Fruit fly (Drosophila melanogaster) whole organism, wandering third instar larva: Measurements from ENCODE around the gene CG14668.

Experiments used
- Abd-B ChIP-seq: fragments of >200 bp; optimal IDR thresholded peaks from 2 replicates; lab custom pipeline; 2017; ENCODE audit warnings: missing biosample characterization, missing genetic modification characterization
- CG32264 ChIP-seq: fragments of 200-800 bp; sonication (Bioruptor generic); optimal IDR thresholded peaks from 2 replicates; lab custom pipeline; 2016; ENCODE audit warnings: missing biosample characterization, missing genetic modification characterization
- CG9705 ChIP-seq: fragments of 200-800 bp; sonication (Bioruptor generic); optimal IDR thresholded peaks from 2 replicates; lab custom pipeline; 2018; ENCODE audit warnings: missing biosample characterization, mild to moderate bottlenecking, missing genetic modification characterization
- CrebA ChIP-seq: fragments of 200-800 bp; sonication (Bioruptor generic); optimal IDR thresholded peaks from 2 replicates; lab custom pipeline; 2016; ENCODE audit warnings: missing biosample characterization, mild to moderate bottlenecking, missing genetic modification characterization, borderline replicate concordance
- Dfd ChIP-seq: fragments of >200 bp; optimal IDR thresholded peaks from 2 replicates; lab custom pipeline; 2017; ENCODE audit warnings: missing biosample characterization, missing genetic modification characterization
- Dif ChIP-seq: fragments of 200-275, 200-300 bp; sonication (Bioruptor generic); optimal IDR thresholded peaks from 2 replicates; lab custom pipeline; 2018; ENCODE audit warnings: missing biosample characterization, missing genetic modification characterization; ENCODE audit not compliant: partially characterized antibody
- GATAd ChIP-seq: sonication (Bioruptor generic); optimal IDR thresholded peaks from 2 replicates; lab custom pipeline; 2016; ENCODE audit warnings: missing biosample characterization, missing genetic modification characterization
- HLH106 ChIP-seq: fragments of 200-800 bp; optimal IDR thresholded peaks from 3 replicates; lab custom pipeline; 2019; ENCODE audit warnings: missing biosample characterization, mild to moderate bottlenecking, missing genetic modification characterization, moderate library complexity
- Hnf4 ChIP-seq: fragments of 200-800 bp; sonication (Bioruptor generic); optimal IDR thresholded peaks from 2 replicates; lab custom pipeline; 2016; ENCODE audit warnings: missing biosample characterization, mild to moderate bottlenecking, missing genetic modification characterization
- Hr78 ChIP-seq: fragments of >200 bp; optimal IDR thresholded peaks from 2 replicates; lab custom pipeline; 2017; ENCODE audit warnings: missing biosample characterization, missing genetic modification characterization
- Hr83 ChIP-seq: fragments of 200-300 bp; sonication (Bioruptor generic); optimal IDR thresholded peaks from 2 replicates; lab custom pipeline; 2016; ENCODE audit warnings: missing biosample characterization, mild to moderate bottlenecking, missing genetic modification characterization, moderate library complexity; ENCODE audit not compliant: poor library complexity, severe bottlenecking
- Jra ChIP-seq: sonication (Bioruptor generic); optimal IDR thresholded peaks from 2 replicates; lab custom pipeline; 2016; ENCODE audit warnings: missing biosample characterization, missing genetic modification characterization
- Mio ChIP-seq: sonication (Bioruptor generic); optimal IDR thresholded peaks from 2 replicates; lab custom pipeline; 2016; ENCODE audit warnings: missing biosample characterization, missing genetic modification characterization
- Myc ChIP-seq: fragments of >200 bp; optimal IDR thresholded peaks from 2 replicates; lab custom pipeline; 2017
- N ChIP-seq: fragments of >200 bp; optimal IDR thresholded peaks from 2 replicates; lab custom pipeline; 2018; ENCODE audit warnings: missing biosample characterization, missing external identifiers, missing genetic modification characterization
- OdsH ChIP-seq: fragments of 200-800 bp; sonication (Bioruptor generic); optimal IDR thresholded peaks from 2 replicates; lab custom pipeline; 2016; ENCODE audit warnings: missing biosample characterization, mild to moderate bottlenecking, missing genetic modification characterization
- Rel ChIP-seq, 2 experiments: fragments of 200-800 bp; sonication (Bioruptor generic) in 1 of 2; optimal IDR thresholded peaks; 2 replicates in 1 of 2; 3 replicates in 1 of 2; lab custom pipeline; 2016 to 2019; ENCODE audit warnings: mild to moderate bottlenecking in 2 of 2, missing biosample characterization in 2 of 2, missing genetic modification characterization in 2 of 2, moderate library complexity in 1 of 2
- Sp1 ChIP-seq: fragments of 200-800 bp; sonication (Bioruptor generic); optimal IDR thresholded peaks from 3 replicates; lab custom pipeline; 2019; ENCODE audit warnings: missing biosample characterization, mild to moderate bottlenecking, missing genetic modification characterization, moderate library complexity
- Vsx2 ChIP-seq: fragments of 200-300, 225-300 bp; sonication (Bioruptor generic); optimal IDR thresholded peaks from 2 replicates; lab custom pipeline; 2018; ENCODE audit warnings: missing biosample characterization, missing genetic modification characterization; ENCODE audit not compliant: partially characterized antibody
- br ChIP-seq: fragments of 200-800 bp; sonication (Bioruptor generic); optimal IDR thresholded peaks from 2 replicates; lab custom pipeline; 2016; ENCODE audit warnings: missing biosample characterization, missing genetic modification characterization
- brk ChIP-seq: fragments of 200-800 bp; sonication (Bioruptor generic); optimal IDR thresholded peaks from 2 replicates; lab custom pipeline; 2016; ENCODE audit warnings: missing biosample characterization, mild to moderate bottlenecking, missing genetic modification characterization
- dl ChIP-seq, 2 experiments: fragments of 175-275, 200-275 bp in 1 of 2; fragments of 200-275 bp in 1 of 2; sonication (Bioruptor generic); optimal IDR thresholded peaks; lab custom pipeline; 2018; ENCODE audit warnings: mild to moderate bottlenecking in 2 of 2, missing biosample characterization in 2 of 2, missing genetic modification characterization in 2 of 2, moderate library complexity in 2 of 2; ENCODE audit not compliant: partially characterized antibody in 2 of 2, insufficient read depth in 1 of 2
- dmrt93B ChIP-seq: fragments of 200-800 bp; sonication (Bioruptor generic); optimal IDR thresholded peaks from 2 replicates; lab custom pipeline; 2018; ENCODE audit warnings: missing biosample characterization, mild to moderate bottlenecking, missing genetic modification characterization
- dsf ChIP-seq: sonication (Bioruptor generic); optimal IDR thresholded peaks from 2 replicates; lab custom pipeline; 2016; ENCODE audit warnings: missing biosample characterization, missing genetic modification characterization, borderline replicate concordance
- ey ChIP-seq: fragments of 200-800 bp; sonication (Bioruptor generic); optimal IDR thresholded peaks from 2 replicates; lab custom pipeline; 2016; ENCODE audit warnings: missing biosample characterization, missing genetic modification characterization
- foxo ChIP-seq, 2 experiments: fragments of 200-800 bp; sonication (Bioruptor generic); optimal IDR thresholded peaks; 2 replicates in 1 of 2; 3 replicates in 1 of 2; lab custom pipeline; 2016 to 2017; ENCODE audit warnings: missing biosample characterization in 2 of 2, missing genetic modification characterization in 2 of 2
- fru ChIP-seq: fragments of 200-800 bp; sonication (Bioruptor generic); optimal IDR thresholded peaks from 3 replicates; lab custom pipeline; 2016; ENCODE audit warnings: missing biosample characterization, mild to moderate bottlenecking, missing genetic modification characterization
- h ChIP-seq: fragments of 200-800 bp; sonication (Bioruptor generic); optimal IDR thresholded peaks from 3 replicates; lab custom pipeline; 2016; ENCODE audit warnings: missing biosample characterization, mild to moderate bottlenecking, missing genetic modification characterization
- jim ChIP-seq: fragments of 175-275, 200-325 bp; sonication (Bioruptor generic); optimal IDR thresholded peaks from 2 replicates; lab custom pipeline; 2016; ENCODE audit warnings: missing biosample characterization, mild to moderate bottlenecking, missing genetic modification characterization
- lola ChIP-seq: fragments of >200 bp; optimal IDR thresholded peaks from 2 replicates; lab custom pipeline; 2017; ENCODE audit warnings: missing biosample characterization, missing genetic modification characterization
- pan ChIP-seq: fragments of >200 bp; optimal IDR thresholded peaks from 2 replicates; lab custom pipeline; 2017
- psq ChIP-seq: fragments of 200-800 bp; sonication (Bioruptor generic); optimal IDR thresholded peaks from 3 replicates; lab custom pipeline; 2017; ENCODE audit warnings: missing biosample characterization, mild to moderate bottlenecking, missing genetic modification characterization, moderate library complexity
- rgr ChIP-seq: fragments of 200-800 bp; sonication (Bioruptor generic); optimal IDR thresholded peaks from 3 replicates; lab custom pipeline; 2016; ENCODE audit warnings: missing biosample characterization, mild to moderate bottlenecking, missing genetic modification characterization
- sage ChIP-seq: fragments of 200-800 bp; sonication (Bioruptor generic); optimal IDR thresholded peaks from 2 replicates; lab custom pipeline; 2016; ENCODE audit warnings: missing biosample characterization, mild to moderate bottlenecking, missing genetic modification characterization
- sv ChIP-seq: fragments of 200-800 bp; sonication (Bioruptor generic); optimal IDR thresholded peaks from 3 replicates; lab custom pipeline; 2016; ENCODE audit warnings: missing biosample characterization, missing genetic modification characterization
- tai ChIP-seq: sonication (Bioruptor generic); optimal IDR thresholded peaks from 2 replicates; lab custom pipeline; 2016; ENCODE audit warnings: missing biosample characterization, missing genetic modification characterization
- usp ChIP-seq: fragments of >200 bp; optimal IDR thresholded peaks from 2 replicates; lab custom pipeline; 2017; ENCODE audit warnings: missing biosample characterization, missing genetic modification characterization
- woc ChIP-seq: sonication (Bioruptor generic); optimal IDR thresholded peaks from 2 replicates; lab custom pipeline; 2016; ENCODE audit warnings: missing biosample characterization, mild to moderate bottlenecking, missing genetic modification characterization

The CG14668 gene

dm6 chr3R:5369490-5370001 lies 17.9 kb downstream of the CG14668 start, which contains the start of the genes CG31542 and CG34277:
Gene CG31542, plus strand, starts transcription at chr3R:5369540.
Gene CG34277, plus strand, starts transcription at chr3R:5369540.
- TF ChIP-seq Vsx2 (GFP tag; lab: Kevin White, UChicago), result no peak
- TF ChIP-seq Dfd (GFP tag; lab: Kevin White, UChicago), result peak; percentile 95
- no peak for TF ChIP-seq brk (GFP tag; lab: Kevin White, UChicago)

- TF ChIP-seq Rel (GFP tag; optimal IDR thresholded peaks at IDR 0.05; lab: Kevin White, UChicago) (no peak), Rel (tag; optimal IDR thresholded peaks at IDR 0.05; lab: Kevin White, UChicago) (peak; percentile 54), psq (GFP tag; lab: Kevin White, UChicago) (no peak), h (GFP tag; lab: Kevin White, UChicago) (peak; percentile 26), ey (GFP tag; lab: Kevin White, UChicago) (peak; percentile 14), CG32264 (GFP tag; lab: Kevin White, UChicago) (no peak), N (no peak), woc (GFP tag; lab: Kevin White, UChicago) (peak; percentile 22), Hr78 (GFP tag; lab: Kevin White, UChicago) (no peak), tai (GFP tag; lab: Kevin White, UChicago) (no peak), rgr (peak; percentile 35), Jra (GFP tag; lab: Kevin White, UChicago) (no peak), Dfd (GFP tag; lab: Kevin White, UChicago) (no peak), Hnf4 (GFP tag; lab: Kevin White, UChicago) (peak; percentile 54), fru (GFP tag; lab: Kevin White, UChicago) (peak; percentile 29), lola (no peak), Dif (no peak), usp (GFP tag; lab: Kevin White, UChicago) (no peak), CrebA (GFP tag; lab: Kevin White, UChicago) (no peak), OdsH (GFP tag; lab: Kevin White, UChicago) (no peak), Mio (GFP tag; lab: Kevin White, UChicago) (no peak), sage (GFP tag; lab: Kevin White, UChicago) (no peak), Sp1 (GFP tag; lab: Kevin White, UChicago) (peak; percentile 17), Hr83 (peak; percentile 52), pan (lab: Kevin White, UChicago) (no peak), jim (no peak), Myc (lab: Kevin White, UChicago) (no peak), CG9705 (peak; percentile 27), dmrt93B (GFP tag; lab: Kevin White, UChicago) (no peak), dsf (GFP tag; lab: Kevin White, UChicago) (no peak), HLH106 (tag; lab: Kevin White, UChicago) (peak; percentile 22), foxo (GFP tag; optimal IDR thresholded peaks at IDR 0.05; lab: Kevin White, UChicago) (peak in 1 of 2 experiments; percentile 42), Abd-B (GFP tag; lab: Kevin White, UChicago) (no peak), sv (GFP tag; lab: Kevin White, UChicago) (peak; percentile 1), br (GFP tag; lab: Kevin White, UChicago) (peak; percentile 12)
Observed at dm6 chr3R:5368170-5368781, 19.2 kb downstream of the CG14668 start, which contains the start of gene Cerk. Gene Cerk, minus strand, starts transcription at chr3R:5368306.

dm6 chr3R:5367512-5368169 lies 19.8 kb downstream of the CG14668 start:
- TF ChIP-seq usp (GFP tag; lab: Kevin White, UChicago) (no peak), h (GFP tag; lab: Kevin White, UChicago) (peak; percentile 43), Myc (lab: Kevin White, UChicago) (no peak), pan (lab: Kevin White, UChicago) (no peak), CG32264 (GFP tag; lab: Kevin White, UChicago) (no peak), Hr78 (GFP tag; lab: Kevin White, UChicago) (no peak), dmrt93B (GFP tag; lab: Kevin White, UChicago) (no peak), Dfd (GFP tag; lab: Kevin White, UChicago) (no peak), Sp1 (GFP tag; lab: Kevin White, UChicago) (peak; percentile 14), fru (GFP tag; lab: Kevin White, UChicago) (no peak), tai (GFP tag; lab: Kevin White, UChicago) (no peak), Abd-B (GFP tag; lab: Kevin White, UChicago) (no peak), foxo (GFP tag; optimal IDR thresholded peaks at IDR 0.05; lab: Kevin White, UChicago) (no peak), Vsx2 (GFP tag; lab: Kevin White, UChicago) (no peak), psq (GFP tag; lab: Kevin White, UChicago) (no peak), sage (GFP tag; lab: Kevin White, UChicago) (no peak), GATAd (GFP tag; lab: Kevin White, UChicago) (no peak), dsf (GFP tag; lab: Kevin White, UChicago) (no peak), br (GFP tag; lab: Kevin White, UChicago) (no peak), Hnf4 (GFP tag; lab: Kevin White, UChicago) (peak; percentile 33), HLH106 (tag; lab: Kevin White, UChicago) (peak; percentile 7), jim (no peak), dl (GFP tag; optimal IDR thresholded peaks at IDR 0.05; lab: Kevin White, UChicago; ENCODE audit: insufficient read depth in 1 of 2, partially characterized antibody in 2 of 2) (no peak), rgr (peak; percentile 38), N (no peak), CG9705 (peak; percentile 15), CrebA (GFP tag; lab: Kevin White, UChicago) (no peak), Rel (GFP tag; optimal IDR thresholded peaks at IDR 0.05; lab: Kevin White, UChicago) (no peak), Rel (tag; optimal IDR thresholded peaks at IDR 0.05; lab: Kevin White, UChicago) (peak; percentile 63), sv (GFP tag; lab: Kevin White, UChicago) (no peak), OdsH (GFP tag; lab: Kevin White, UChicago) (no peak), Dif (no peak), woc (GFP tag; lab: Kevin White, UChicago) (no peak)
